Worm (Caenorhabditis elegans) whole organism, L1 larva: ENCODE results near the gene mrp-8.

Experiments
- C16A3.4 ChIP-seq: fragments of 150-350 bp; optimal IDR thresholded peaks from 2 replicates; lab custom pipeline; 2014; ENCODE audit warnings: missing biosample characterization, missing genetic modification characterization
- C34B4.2 ChIP-seq: sonication (generic microtip); optimal IDR thresholded peaks from 2 replicates; lab custom pipeline; 2017; ENCODE audit warnings: mild to moderate bottlenecking, missing genetic modification characterization, missing compliant biosample characterization
- aha-1 ChIP-seq: fragments of 150-350 bp; optimal IDR thresholded peaks from 2 replicates; lab custom pipeline; 2014; ENCODE audit warnings: missing biosample characterization, missing genetic modification characterization
- alr-1 ChIP-seq: fragments of 200-800 bp; sonication (Bioruptor generic); optimal IDR thresholded peaks from 2 replicates; lab custom pipeline; 2018; ENCODE audit warnings: borderline replicate concordance, mild to moderate bottlenecking, missing genetic modification characterization, missing compliant biosample characterization
- ama-1 ChIP-seq: fragments of 150-350 bp; optimal IDR thresholded peaks from 2 replicates; lab custom pipeline; 2014
- blmp-1 ChIP-seq: fragments of 150-350 bp; optimal IDR thresholded peaks from 2 replicates; lab custom pipeline; 2014; ENCODE audit warnings: missing biosample characterization, missing genetic modification characterization
- ceh-8 ChIP-seq: fragments of 200-800 bp; sonication (Bioruptor generic); optimal IDR thresholded peaks from 2 replicates; lab custom pipeline; 2018; ENCODE audit warnings: mild to moderate bottlenecking, missing genetic modification characterization, moderate library complexity, missing compliant biosample characterization
- ceh-82 ChIP-seq, 3 experiments: fragments of 150-350 bp in 1 of 3; sonication (generic microtip) in 2 of 3; optimal IDR thresholded peaks; 2 replicates each; lab custom pipeline; 2014 to 2017; ENCODE audit warnings: missing biosample characterization in 3 of 3, missing genetic modification characterization in 3 of 3
- ceh-88 ChIP-seq: fragments of 200-800 bp; sonication (Bioruptor generic); IDR thresholded peaks from 2 replicates; pipeline ENCODE4 v1.3.6; 2022; ENCODE audit warnings: missing genetic modification characterization, missing compliant biosample characterization
- ceh-90 ChIP-seq: sonication (generic microtip); optimal IDR thresholded peaks from 2 replicates; lab custom pipeline; 2016; ENCODE audit warnings: missing genetic modification characterization, missing compliant biosample characterization
- dpl-1 ChIP-seq, 3 experiments: fragments of 150-350 bp in 2 of 3; sonication (generic microtip) in 1 of 3; optimal IDR thresholded peaks; 2 replicates each; lab custom pipeline; 2014 to 2017; ENCODE audit warnings: missing biosample characterization in 3 of 3, missing genetic modification characterization in 3 of 3, missing genetic modification reagents in 3 of 3
- dsc-1 ChIP-seq: sonication (generic microtip); optimal IDR thresholded peaks from 2 replicates; lab custom pipeline; 2016; ENCODE audit warnings: mild to moderate bottlenecking, missing genetic modification characterization, missing compliant biosample characterization
- efl-1 ChIP-seq, 4 experiments: fragments of 150-350 bp; optimal IDR thresholded peaks in 3 of 4; peaks in 1 of 4; 1 replicate in 1 of 4; 2 replicates in 3 of 4; lab custom pipeline; 2014; ENCODE audit warnings: missing biosample characterization in 2 of 4, missing genetic modification characterization in 2 of 4, missing genetic modification reagents in 2 of 4
- egl-13 ChIP-seq: sonication (generic microtip); optimal IDR thresholded peaks from 2 replicates; lab custom pipeline; 2016; ENCODE audit warnings: missing genotype, missing genetic modification reagents, missing genetic modification characterization, missing compliant biosample characterization
- elt-3 ChIP-seq, 6 experiments: fragments of 150-350 bp in 1 of 6; sonication (generic microtip); optimal IDR thresholded peaks; 2 replicates each; lab custom pipeline; 2017 to 2018; ENCODE audit warnings: missing biosample characterization in 6 of 6, missing genetic modification characterization in 6 of 6, inconsistent platforms in 1 of 6
- ets-5 ChIP-seq: fragments of 200-800 bp; sonication (Bioruptor generic); IDR thresholded peaks from 2 replicates; pipeline ENCODE4 v1.3.6; 2022; ENCODE audit warnings: missing genetic modification characterization, missing compliant biosample characterization
- fkh-4 ChIP-seq: sonication (generic microtip); optimal IDR thresholded peaks from 2 replicates; lab custom pipeline; 2016; ENCODE audit warnings: missing compliant biosample characterization, missing genetic modification characterization, borderline replicate concordance
- fkh-8 ChIP-seq: sonication (generic microtip); optimal IDR thresholded peaks from 2 replicates; lab custom pipeline; 2016; ENCODE audit warnings: mild to moderate bottlenecking, missing genetic modification characterization, missing compliant biosample characterization
- grh-1 ChIP-seq: fragments of 200-800 bp; sonication (Bioruptor generic); IDR thresholded peaks from 2 replicates; pipeline ENCODE4 v1.3.6; 2022; ENCODE audit warnings: missing genetic modification reagents, missing genetic modification characterization, missing compliant biosample characterization
- hlh-17 ChIP-seq: fragments of 200-800 bp; sonication (Bioruptor generic); optimal IDR thresholded peaks from 2 replicates; lab custom pipeline; 2018; ENCODE audit warnings: missing genetic modification characterization, mild to moderate bottlenecking, missing compliant biosample characterization, moderate library complexity, borderline replicate concordance
- hlh-4 ChIP-seq: sonication (generic microtip); optimal IDR thresholded peaks from 2 replicates; lab custom pipeline; 2016; ENCODE audit warnings: mild to moderate bottlenecking, missing genetic modification characterization, missing compliant biosample characterization
- jun-1 ChIP-seq: fragments of 150-350 bp; optimal IDR thresholded peaks from 2 replicates; lab custom pipeline; 2014; ENCODE audit warnings: missing biosample characterization, missing genetic modification reagents, missing genetic modification characterization
- lin-13 ChIP-seq: fragments of 150-350 bp; optimal IDR thresholded peaks from 2 replicates; lab custom pipeline; 2014; ENCODE audit warnings: missing biosample characterization, missing genetic modification reagents, missing genetic modification characterization
- lin-15B ChIP-seq: fragments of 150-350 bp; sonication (generic microtip); optimal IDR thresholded peaks from 3 replicates; lab custom pipeline; 2014; ENCODE audit warnings: missing biosample characterization, missing genetic modification characterization
- lin-35 ChIP-seq, 2 experiments: fragments of 150-350 bp; optimal IDR thresholded peaks; 2 replicates each; lab custom pipeline; 2014; ENCODE audit warnings: missing biosample characterization in 2 of 2, missing genetic modification characterization in 2 of 2, missing genetic modification reagents in 2 of 2
- lin-39 ChIP-seq: fragments of 150-350 bp; optimal IDR thresholded peaks from 2 replicates; lab custom pipeline; 2014; ENCODE audit warnings: missing biosample characterization, missing genetic modification reagents, missing genetic modification characterization
- mab-9 ChIP-seq: fragments of 200-800 bp; sonication (Bioruptor generic); IDR thresholded peaks from 2 replicates; pipeline ENCODE4 v1.3.6; 2022; ENCODE audit warnings: missing genetic modification reagents, missing genetic modification characterization, missing compliant biosample characterization
- mep-1 ChIP-seq: fragments of 150-350 bp; optimal IDR thresholded peaks from 2 replicates; lab custom pipeline; 2014; ENCODE audit warnings: missing biosample characterization, missing genetic modification characterization
- nhr-11 ChIP-seq: fragments of 150-350 bp; optimal IDR thresholded peaks from 2 replicates; lab custom pipeline; 2014; ENCODE audit warnings: missing biosample characterization, missing genetic modification characterization
- nhr-12 ChIP-seq: sonication (generic microtip); optimal IDR thresholded peaks from 2 replicates; lab custom pipeline; 2017; ENCODE audit warnings: missing biosample characterization, missing genetic modification characterization
- nhr-19 ChIP-seq: fragments of 200-800 bp; sonication (Bioruptor generic); conservative IDR thresholded peaks from 2 replicates; pipeline ENCODE4 v1.3.6; 2022; ENCODE audit warnings: missing genetic modification characterization, missing compliant biosample characterization
- nhr-20 ChIP-seq: sonication (generic microtip); optimal IDR thresholded peaks from 2 replicates; lab custom pipeline; 2016; ENCODE audit warnings: mild to moderate bottlenecking, missing genetic modification characterization, missing compliant biosample characterization
- nhr-71 ChIP-seq: sonication (generic microtip); optimal IDR thresholded peaks from 2 replicates; lab custom pipeline; 2016; ENCODE audit warnings: mild to moderate bottlenecking, missing genetic modification characterization, moderate library complexity, missing compliant biosample characterization
- pag-3 ChIP-seq: sonication (generic microtip); optimal IDR thresholded peaks from 2 replicates; lab custom pipeline; 2017; ENCODE audit warnings: missing genetic modification characterization, mild to moderate bottlenecking, missing compliant biosample characterization, antibody characterized with exemption, borderline replicate concordance; ENCODE audit not compliant: insufficient read depth
- pax-3 ChIP-seq: fragments of 200-800 bp; sonication (Bioruptor generic); optimal IDR thresholded peaks from 2 replicates; lab custom pipeline; 2018; ENCODE audit warnings: mild to moderate bottlenecking, missing genetic modification characterization, moderate library complexity, missing compliant biosample characterization
- rnt-1 ChIP-seq: sonication (generic microtip); optimal IDR thresholded peaks from 2 replicates; lab custom pipeline; 2016; ENCODE audit warnings: mild to moderate bottlenecking, missing genetic modification characterization, moderate library complexity, missing compliant biosample characterization
- snpc-4 ChIP-seq: fragments of 150-350 bp; optimal IDR thresholded peaks from 2 replicates; lab custom pipeline; 2014; ENCODE audit warnings: missing biosample characterization, missing genetic modification characterization
- sptf-1 ChIP-seq: fragments of 150-350 bp; optimal IDR thresholded peaks from 2 replicates; lab custom pipeline; 2014; ENCODE audit warnings: missing biosample characterization, missing genetic modification characterization
- sup-37 ChIP-seq: fragments of 200-800 bp; sonication (Bioruptor generic); optimal IDR thresholded peaks from 2 replicates; lab custom pipeline; 2018; ENCODE audit warnings: mild to moderate bottlenecking, missing genetic modification characterization, missing compliant biosample characterization
- swsn-7 ChIP-seq: sonication (generic microtip); optimal IDR thresholded peaks from 2 replicates; lab custom pipeline; 2016; ENCODE audit warnings: missing genetic modification characterization, missing compliant biosample characterization
- tbx-2 ChIP-seq: sonication (generic microtip); optimal IDR thresholded peaks from 2 replicates; lab custom pipeline; 2016; ENCODE audit warnings: missing genetic modification characterization, missing compliant biosample characterization
- tlp-1 ChIP-seq: fragments of 150-350 bp; optimal IDR thresholded peaks from 2 replicates; lab custom pipeline; 2014; ENCODE audit warnings: missing biosample characterization, missing genetic modification characterization
- unc-30 ChIP-seq: sonication (generic microtip); optimal IDR thresholded peaks from 2 replicates; lab custom pipeline; 2017; ENCODE audit warnings: missing biosample characterization, missing genetic modification characterization
- unc-62 ChIP-seq: fragments of 150-350 bp; optimal IDR thresholded peaks from 2 replicates; lab custom pipeline; 2014; ENCODE audit warnings: missing biosample characterization, missing genetic modification reagents, missing genetic modification characterization
- vab-15 ChIP-seq: sonication (generic microtip); optimal IDR thresholded peaks from 2 replicates; lab custom pipeline; 2017; ENCODE audit warnings: missing genotype, mild to moderate bottlenecking, missing genetic modification characterization, missing compliant biosample characterization
- xbp-1 ChIP-seq: sonication (generic microtip); optimal IDR thresholded peaks from 2 replicates; lab custom pipeline; 2016; ENCODE audit warnings: missing genetic modification characterization, missing compliant biosample characterization
- zag-1 ChIP-seq: fragments of 150-350 bp; optimal IDR thresholded peaks from 2 replicates; lab custom pipeline; 2014; ENCODE audit warnings: missing biosample characterization, missing genetic modification characterization
- zip-4 ChIP-seq: fragments of 200-800 bp; sonication (Bioruptor generic); optimal IDR thresholded peaks from 2 replicates; lab custom pipeline; 2018; ENCODE audit warnings: mild to moderate bottlenecking, missing genetic modification characterization, moderate library complexity, missing compliant biosample characterization

Gene mrp-8

ce11 chrIII:12250114-12250792, 52.7 kb downstream of the mrp-8 start, which contains the start of the genes tim-1 and Y75B8A.23 (continued):
- TF ChIP-seq alr-1 (tag; lab: Kevin White, UChicago) (no peak), sup-37 (GFP tag; lab: Kevin White, UChicago) (peak; percentile 91), snpc-4 (peak; percentile 100), unc-30 (tag; lab: Kevin White, UChicago) (no peak), mep-1 (tag; lab: Kevin White, UChicago) (peak; percentile 94), ceh-8 (peak; percentile 84), hlh-4 (tag; lab: Kevin White, UChicago) (no peak), dsc-1 (peak; percentile 98), jun-1 (tag; lab: Kevin White, UChicago) (peak; percentile 91), blmp-1 (tag; lab: Kevin White, UChicago) (peak; percentile 82), nhr-19 (GFP tag; lab: Robert Waterston, UW) (peak; percentile 97), ceh-88 (GFP tag; lab: Robert Waterston, UW) (peak; percentile 85), grh-1 (peak; percentile 93), fkh-4 (tag; lab: Kevin White, UChicago) (peak; percentile 73), ceh-82 (tag; optimal IDR thresholded peaks at IDR 0.05; lab: Kevin White, UChicago) (peak; percentile 90 to 96 (median 91)), zip-4 (GFP tag; lab: Kevin White, UChicago) (peak; percentile 89), vab-15 (tag; lab: Kevin White, UChicago) (peak; percentile 88), lin-13 (GFP tag; lab: Kevin White, UChicago) (peak; percentile 95), nhr-20 (tag; lab: Kevin White, UChicago) (peak; percentile 98), aha-1 (tag; lab: Kevin White, UChicago) (peak; percentile 67), nhr-71 (tag; lab: Kevin White, UChicago) (peak; percentile 99), pax-3 (tag; lab: Kevin White, UChicago) (peak; percentile 89), dpl-1 (GFP tag; optimal IDR thresholded peaks at IDR 0.05; lab: Kevin White, UChicago) (peak; percentile 96 to 97 (median 97)), lin-15B (peak; percentile 87), mab-9 (GFP tag; lab: Robert Waterston, UW) (peak; percentile 76), ets-5 (no peak), lin-39 (tag; lab: Kevin White, UChicago) (peak; percentile 89), pag-3 (tag; lab: Kevin White, UChicago) (no peak), fkh-8 (tag; lab: Kevin White, UChicago) (peak; percentile 97), elt-3 (tag; optimal IDR thresholded peaks at IDR 0.05; lab: Kevin White, UChicago) (peak in 5 of 6 experiments; percentile 8 to 95 (median 80)), egl-13 (peak; percentile 90), hlh-17 (GFP tag; lab: Kevin White, UChicago) (peak; percentile 89), swsn-7 (peak; percentile 97), tbx-2 (peak; percentile 97), nhr-12 (tag; lab: Kevin White, UChicago) (peak; percentile 38), sptf-1 (tag; lab: Kevin White, UChicago) (peak; percentile 38), nhr-11 (tag; lab: Kevin White, UChicago) (peak; percentile 63), C16A3.4 (tag; lab: Kevin White, UChicago) (peak; percentile 83), ama-1 (lab: Kevin White, UChicago) (peak; percentile 99)

DNA sequence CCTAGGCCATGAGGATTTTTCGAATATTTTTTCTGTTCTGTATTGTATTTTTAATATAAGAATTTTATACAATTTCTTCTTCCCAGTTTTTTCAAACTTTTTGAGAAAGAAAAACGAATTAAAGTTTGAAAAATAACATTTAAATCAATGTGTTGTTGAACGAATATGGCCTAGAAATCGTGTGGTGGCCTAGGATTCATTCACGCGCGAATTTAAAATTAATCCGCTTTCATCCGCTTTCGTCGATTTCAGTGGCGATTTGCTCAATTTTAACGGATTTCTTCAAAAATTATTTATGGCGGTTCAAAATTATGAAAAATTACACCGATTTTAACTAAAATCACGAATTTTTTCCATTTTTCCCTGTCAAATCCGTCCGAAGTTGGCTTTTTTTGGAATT, 55.7 kb downstream of the mrp-8 start:
- TF ChIP-seq C34B4.2 (tag; lab: Kevin White, UChicago) = no peak
- TF ChIP-seq ets-5 = no peak
- TF ChIP-seq xbp-1 = no peak
- peak; percentile 7 to 59 for TF ChIP-seq efl-1 (optimal IDR thresholded peaks at IDR 0.05; lab: Kevin White, UChicago)
- peak; percentile 52 to 88 for TF ChIP-seq efl-1 (GFP tag; optimal IDR thresholded peaks at IDR 0.05 in 1 of 2; lab: Kevin White, UChicago)
- TF ChIP-seq ceh-90 (tag; lab: Kevin White, UChicago) = peak; percentile 58
- no peak for TF ChIP-seq unc-62 (GFP tag; lab: Kevin White, UChicago)
- no peak for TF ChIP-seq egl-13
- no peak for TF ChIP-seq vab-15 (tag; lab: Kevin White, UChicago)
- peak in 2 of 3 experiments; percentile 3 to 42 for TF ChIP-seq dpl-1 (GFP tag; optimal IDR thresholded peaks at IDR 0.05; lab: Kevin White, UChicago)
- no peak for TF ChIP-seq grh-1
- TF ChIP-seq lin-15B = no peak
- TF ChIP-seq zag-1 = no peak
- no peak for TF ChIP-seq tlp-1 (tag; lab: Kevin White, UChicago)
- peak; percentile 26 for TF ChIP-seq rnt-1
- TF ChIP-seq lin-35 (GFP tag; optimal IDR thresholded peaks at IDR 0.05; lab: Kevin White, UChicago) = peak in 1 of 2 experiments; percentile 5
- TF ChIP-seq nhr-12 (tag; lab: Kevin White, UChicago) = no peak
